Worm (Caenorhabditis elegans): ENCODE results near the gene lgc-18.

lgc-18 gene

ce11 chrX:12125308-12125707 is at the start of gene lgc-18:
Gene lgc-18, plus strand, starts transcription at chrX:12125608.
- TF ChIP-seq nhr-129 (tag; optimal IDR thresholded peaks at IDR 0.05) = no peak
- no peak for TF ChIP-seq ztf-1 (GFP tag; conservative IDR thresholded peaks at IDR 0.05)
- TF ChIP-seq peb-1 (tag; optimal IDR thresholded peaks at IDR 0.05) = no peak
- TF ChIP-seq ceh-16 (tag; optimal IDR thresholded peaks at IDR 0.05) = no peak
- no peak for TF ChIP-seq unc-39 (tag; optimal IDR thresholded peaks at IDR 0.05)
- TF ChIP-seq ZK546.5 (tag; optimal IDR thresholded peaks at IDR 0.05) = no peak
- TF ChIP-seq Y55F3AM.14 (GFP tag; optimal IDR thresholded peaks at IDR 0.05) = no peak
- no peak for TF ChIP-seq C34F6.9 (tag; optimal IDR thresholded peaks at IDR 0.05)
- no peak for TF ChIP-seq lin-13 (GFP tag; optimal IDR thresholded peaks at IDR 0.05)
- no peak for TF ChIP-seq nhr-10 (tag; optimal IDR thresholded peaks at IDR 0.05)
- TF ChIP-seq gmeb-1 (tag; optimal IDR thresholded peaks at IDR 0.05) = no peak
- no peak for TF ChIP-seq blmp-1 (tag; optimal IDR thresholded peaks at IDR 0.05; ENCODE audit: insufficient read depth)

ce11 chrX:12080581-12081162 is 44.7 kb upstream of the lgc-18 start:
- TF ChIP-seq F13H6.1 (tag; optimal IDR thresholded peaks at IDR 0.05) = peak; percentile 15
- TF ChIP-seq nhr-10 (tag; optimal IDR thresholded peaks at IDR 0.05) = no peak
- peak; percentile 14 for TF ChIP-seq mab-5 (tag; optimal IDR thresholded peaks at IDR 0.05)
- TF ChIP-seq nhr-25 (tag; optimal IDR thresholded peaks at IDR 0.05) = peak; percentile 69
- TF ChIP-seq blmp-1 (tag; optimal IDR thresholded peaks at IDR 0.05; ENCODE audit: insufficient read depth) = peak; percentile 80
- no peak for TF ChIP-seq zag-1 (tag; optimal IDR thresholded peaks at IDR 0.05)
- TF ChIP-seq unc-55 (GFP tag; optimal IDR thresholded peaks at IDR 0.05) = peak; percentile 59
- TF ChIP-seq nhr-129 (tag; optimal IDR thresholded peaks at IDR 0.05) = peak; percentile 55
- peak; percentile 58 for TF ChIP-seq sem-4 (tag; optimal IDR thresholded peaks at IDR 0.05)
- TF ChIP-seq sma-9 (GFP tag; optimal IDR thresholded peaks at IDR 0.05) = peak; percentile 26
- no peak for TF ChIP-seq sma-9 (tag; optimal IDR thresholded peaks at IDR 0.05)
- no peak for TF ChIP-seq nhr-77 (tag; optimal IDR thresholded peaks at IDR 0.05)

- no peak for TF ChIP-seq crh-2 (tag; optimal IDR thresholded peaks at IDR 0.05)
- TF ChIP-seq blmp-1 (tag; optimal IDR thresholded peaks at IDR 0.05; ENCODE audit: insufficient read depth) = no peak
- no peak for TF ChIP-seq ztf-1 (GFP tag; conservative IDR thresholded peaks at IDR 0.05)
- TF ChIP-seq F13H6.1 (tag; optimal IDR thresholded peaks at IDR 0.05) = no peak
- TF ChIP-seq alr-1 (tag; optimal IDR thresholded peaks at IDR 0.05) = no peak
- TF ChIP-seq elt-1 (tag; optimal IDR thresholded peaks at IDR 0.05) = no peak
- no peak for TF ChIP-seq fos-1 (tag; optimal IDR thresholded peaks at IDR 0.05)
- no peak for TF ChIP-seq elt-3 (tag; optimal IDR thresholded peaks at IDR 0.05)
- no peak for TF ChIP-seq R02D3.7 (tag; optimal IDR thresholded peaks at IDR 0.05)
- no peak for TF ChIP-seq unc-55 (GFP tag; optimal IDR thresholded peaks at IDR 0.05)
- TF ChIP-seq unc-62 (GFP tag; optimal IDR thresholded peaks at IDR 0.05) = no peak
- TF ChIP-seq sem-4 (tag; optimal IDR thresholded peaks at IDR 0.05) = no peak
- TF ChIP-seq Y55F3AM.14 (GFP tag; optimal IDR thresholded peaks at IDR 0.05) = no peak
- TF ChIP-seq ceh-16 (tag; optimal IDR thresholded peaks at IDR 0.05) = no peak
These were observed 44.2 kb upstream of the lgc-18 start for ce11 chrX:12081250-12081649.

ce11 chrX:12082813-12083212 is 42.6 kb upstream of the lgc-18 start:
- TF ChIP-seq nhr-25 (tag; optimal IDR thresholded peaks at IDR 0.05) (no peak), F13H6.1 (tag; optimal IDR thresholded peaks at IDR 0.05) (no peak), sem-4 (tag; optimal IDR thresholded peaks at IDR 0.05) (peak; percentile 15), lin-11 (tag; optimal IDR thresholded peaks at IDR 0.05) (no peak), snpc-4 (tag; optimal IDR thresholded peaks at IDR 0.05) (no peak), unc-55 (GFP tag; optimal IDR thresholded peaks at IDR 0.05) (peak; percentile 12), nhr-12 (tag; optimal IDR thresholded peaks at IDR 0.05) (no peak), ztf-11 (tag; optimal IDR thresholded peaks at IDR 0.05) (no peak), nhr-237 (tag; optimal IDR thresholded peaks at IDR 0.05) (no peak)

- TF ChIP-seq R02D3.7 (tag; optimal IDR thresholded peaks at IDR 0.05) (no peak), ztf-1 (GFP tag; conservative IDR thresholded peaks at IDR 0.05) (no peak), unc-39 (tag; optimal IDR thresholded peaks at IDR 0.05) (no peak), elt-1 (tag; optimal IDR thresholded peaks at IDR 0.05) (no peak), blmp-1 (tag; optimal IDR thresholded peaks at IDR 0.05; ENCODE audit: insufficient read depth) (no peak), ceh-82 (tag; optimal IDR thresholded peaks at IDR 0.05) (no peak), lsy-2 (tag; optimal IDR thresholded peaks at IDR 0.05) (no peak), F13H6.1 (tag; optimal IDR thresholded peaks at IDR 0.05) (no peak), Y55F3AM.14 (GFP tag; optimal IDR thresholded peaks at IDR 0.05) (no peak), lin-11 (tag; optimal IDR thresholded peaks at IDR 0.05) (no peak), unc-55 (GFP tag; optimal IDR thresholded peaks at IDR 0.05) (no peak), alr-1 (tag; optimal IDR thresholded peaks at IDR 0.05) (no peak), snpc-4 (tag; optimal IDR thresholded peaks at IDR 0.05) (no peak), fos-1 (tag; optimal IDR thresholded peaks at IDR 0.05) (no peak)
These were observed 39.1 kb upstream of the lgc-18 start for ce11 chrX:12086297-12086696.

Measured in whole organism, L2 larva.